Fruit fly (Drosophila melanogaster): Measurements from ENCODE around the gene Naa20B.
A peak's percentile ranks its signal among the peaks of the same experiment; 100 is the strongest.
"Not testable (repeated sequence)": the region's sequence is repeated elsewhere in the genome, so short reads cannot be mapped to it uniquely, and the experiment has no call there.

Gene Naa20B

dm6 chr2L:13215640-13216129 is 41.6 kb upstream of the Naa20B start (continued):
- TF ChIP-seq CG8089 (GFP tag; optimal IDR thresholded peaks at IDR 0.05) (peak; percentile 8), CG12942 (GFP tag; optimal IDR thresholded peaks at IDR 0.05) (peak; percentile 19), cas (GFP tag; IDR thresholded peaks at IDR 0.05) (peak; percentile 68), Fer2 (tag; optimal IDR thresholded peaks at IDR 0.05) (peak; percentile 1), CG11456 (GFP tag; IDR thresholded peaks at IDR 0.05) (peak; percentile 69; the same call in 1 of the 3 replicates), grn (GFP tag; optimal IDR thresholded peaks at IDR 0.05) (peak; percentile 81), Chrac-16 (GFP tag; optimal IDR thresholded peaks at IDR 0.05) (peak; percentile 13), CG14710 (tag; optimal IDR thresholded peaks at IDR 0.05) (peak; percentile 29), CG1233 (GFP tag; optimal IDR thresholded peaks at IDR 0.05) (peak; percentile 67), lbe (GFP tag; optimal IDR thresholded peaks at IDR 0.05) (peak; percentile 40), CG32532 (GFP tag; IDR thresholded peaks at IDR 0.05) (peak; percentile 72), CG4730 (GFP tag; IDR thresholded peaks at IDR 0.05) (peak; percentile 44; the same call in 1 of the 2 replicates), ERR (GFP tag; optimal IDR thresholded peaks at IDR 0.05) (peak; percentile 76), NFAT (GFP tag; IDR thresholded peaks at IDR 0.05) (peak; percentile 55; the same call in 1 of the 2 replicates), CG12104 (GFP tag; optimal IDR thresholded peaks at IDR 0.05) (peak; percentile 5), CG2120 (GFP tag; optimal IDR thresholded peaks at IDR 0.05) (peak; percentile 64), ara (GFP tag; IDR thresholded peaks at IDR 0.05) (peak; percentile 49; the same call in 1 of the 2 replicates), H15 (GFP tag; IDR thresholded peaks at IDR 0.05) (peak; percentile 55; the same call in 1 of the 3 replicates), repo (GFP tag; optimal IDR thresholded peaks at IDR 0.05) (peak; percentile 73), kay (GFP tag; optimal IDR thresholded peaks at IDR 0.05) (peak; percentile 88), trh (GFP tag; optimal IDR thresholded peaks at IDR 0.05) (peak; percentile 8), Camta (GFP tag; optimal IDR thresholded peaks at IDR 0.05) (peak; percentile 50), CG42726 (GFP tag; IDR thresholded peaks at IDR 0.05; ENCODE audit: partially characterized antibody) (peak; percentile 80), seq (GFP tag; IDR thresholded peaks at IDR 0.05) (peak; percentile 46; the same call in 1 of the 2 replicates), CG14050 (GFP tag; IDR thresholded peaks at IDR 0.05) (0 out of 3 replicates have a peak, but pooled peaks have one; percentile 16), CG14441 (GFP tag; IDR thresholded peaks at IDR 0.05) (peak; percentile 43; the same call in 1 of the 2 replicates), CG9876 (GFP tag; optimal IDR thresholded peaks at IDR 0.05) (peak; percentile 23), E2f1 (GFP tag; IDR thresholded peaks at IDR 0.05) (peak; percentile 49; the same call in 1 of the 2 replicates), Sry-δ (GFP tag; optimal IDR thresholded peaks at IDR 0.05) (peak; percentile 29), Atf3 (GFP tag; optimal IDR thresholded peaks at IDR 0.05) (peak; percentile 21), Asciz (GFP tag; optimal IDR thresholded peaks at IDR 0.05) (peak; percentile 39), CG6854 (GFP tag; optimal IDR thresholded peaks at IDR 0.05) (peak; percentile 31), sob (GFP tag; IDR thresholded peaks at IDR 0.05) (peak; percentile 81), Ptx1 (GFP tag; IDR thresholded peaks at IDR 0.05) (peak; percentile 43; the same call in 1 of the 2 replicates), Meics (GFP tag; optimal IDR thresholded peaks at IDR 0.05) (peak; percentile 50), Opbp (GFP tag; IDR thresholded peaks at IDR 0.05; ENCODE audit: partially characterized antibody) (peak; percentile 72), pb (GFP tag; optimal IDR thresholded peaks at IDR 0.05) (peak; percentile 42), B-H2 (GFP tag; optimal IDR thresholded peaks at IDR 0.05) (peak; percentile 39), CG12391 (tag; optimal IDR thresholded peaks at IDR 0.05) (peak; percentile 33), fd64A (GFP tag; optimal IDR thresholded peaks at IDR 0.05) (peak; percentile 35), CG8765 (GFP tag; IDR thresholded peaks at IDR 0.05) (peak; percentile 46; the same call in 1 of the 2 replicates), Pdp1 (GFP tag; optimal IDR thresholded peaks at IDR 0.05) (peak; percentile 50 to 60), Rx (GFP tag; IDR thresholded peaks at IDR 0.05) (0 out of 2 replicates have a peak, but pooled peaks have one; percentile 14), otp (GFP tag; IDR thresholded peaks at IDR 0.05) (peak; percentile 76), pros (GFP tag; optimal IDR thresholded peaks at IDR 0.05) (peak; percentile 98), HLH4C (GFP tag; IDR thresholded peaks at IDR 0.05; ENCODE audit: partially characterized antibody) (peak; percentile 25; the same call in 1 of the 3 replicates), hkb (GFP tag; IDR thresholded peaks at IDR 0.05) (peak; percentile 75), CG15601 (tag; optimal IDR thresholded peaks at IDR 0.05) (peak; percentile 7), Fer3 (tag; optimal IDR thresholded peaks at IDR 0.05) (peak; percentile 62)
- TF ChIP-seq hkb (optimal IDR thresholded peaks at IDR 0.05): not testable (repeated sequence)

Measured in whole organism, embryonic.